Worm (Caenorhabditis elegans) whole organism, midembryonic: Measurements from ENCODE around the gene C07A9.9.

ENCODE experiments used
- T22C8.4 ChIP-seq: fragments of 200-800 bp; sonication (Bioruptor generic); IDR thresholded peaks from 2 replicates; pipeline ENCODE4 v1.3.6; 2022; ENCODE audit warnings: missing genetic modification characterization, missing compliant biosample characterization
- klf-2 ChIP-seq: fragments of 200-800 bp; sonication (Bioruptor generic); conservative IDR thresholded peaks from 2 replicates; pipeline ENCODE4 v1.3.6; 2022; ENCODE audit warnings: missing genetic modification reagents, missing genetic modification characterization, missing compliant biosample characterization
- ref-1 ChIP-seq: fragments of 200-800 bp; sonication (Bioruptor generic); conservative IDR thresholded peaks from 2 replicates; pipeline ENCODE4 v1.3.6; 2022; ENCODE audit warnings: missing genetic modification reagents, missing genetic modification characterization, missing compliant biosample characterization

ce11 chrIII:9698635-9699396 is 31.4 kb upstream of the C07A9.9 start:
- TF ChIP-seq klf-2 (GFP tag; lab: Robert Waterston, UW) (no peak), ref-1 (GFP tag; lab: Robert Waterston, UW) (no peak), T22C8.4 (no peak)
